Fruit fly (Drosophila melanogaster): ENCODE results near the gene CG10747.

dm6 chr2L:20117752-20118151 is 26.6 kb upstream of the CG10747 start:
- TF ChIP-seq CG8478 (optimal IDR thresholded peaks at IDR 0.05) = no peak
- no peak for TF ChIP-seq CTCF (optimal IDR thresholded peaks at IDR 0.05)

All from S2 (cell line).